Fruit fly (Drosophila melanogaster) whole organism, adult: ENCODE data around the gene Art8.

Experiments used
- CG11617 ChIP-seq: fragments of 200-800 bp; sonication (Bioruptor generic); optimal IDR thresholded peaks from 2 replicates; lab custom pipeline; 2017; ENCODE audit warnings: mild to moderate bottlenecking, missing biosample characterization, missing genetic modification reagents, missing genetic modification characterization
- CG12768 ChIP-seq: fragments of 200-800 bp; sonication (Bioruptor generic); optimal IDR thresholded peaks from 2 replicates; lab custom pipeline; 2017; ENCODE audit warnings: missing biosample characterization, missing genetic modification characterization, mild to moderate bottlenecking, moderate library complexity, missing genetic modification reagents
- CG14711 ChIP-seq: fragments of 200-800 bp; sonication (Bioruptor generic); optimal IDR thresholded peaks from 2 replicates; lab custom pipeline; 2018; ENCODE audit warnings: missing biosample characterization, mild to moderate bottlenecking, missing genetic modification characterization, moderate library complexity
- CG1620 ChIP-seq: fragments of 200-800 bp; sonication (Bioruptor generic); optimal IDR thresholded peaks from 2 replicates; lab custom pipeline; 2016; ENCODE audit warnings: missing biosample characterization, missing genetic modification characterization
- CG33017 ChIP-seq: fragments of 200-800 bp; sonication (Bioruptor generic); optimal IDR thresholded peaks from 2 replicates; lab custom pipeline; 2018; ENCODE audit warnings: missing biosample characterization, mild to moderate bottlenecking, missing genetic modification characterization, moderate library complexity
- CG5204 ChIP-seq: fragments of 200-800 bp; sonication (Bioruptor generic); optimal IDR thresholded peaks from 2 replicates; lab custom pipeline; 2016; ENCODE audit warnings: missing biosample characterization, missing genetic modification characterization
- CG7045 ChIP-seq: fragments of 200-800 bp; sonication (Bioruptor generic); optimal IDR thresholded peaks from 2 replicates; lab custom pipeline; 2017; ENCODE audit warnings: missing biosample characterization, mild to moderate bottlenecking, missing genetic modification characterization
- CG7101 ChIP-seq: fragments of 200-800 bp; sonication (Bioruptor generic); optimal IDR thresholded peaks from 2 replicates; lab custom pipeline; 2018; ENCODE audit warnings: missing biosample characterization, mild to moderate bottlenecking, missing genetic modification characterization, moderate library complexity
- Clk ChIP-seq: fragments of 200-800 bp; sonication (Bioruptor generic); optimal IDR thresholded peaks from 2 replicates; lab custom pipeline; 2017; ENCODE audit warnings: missing biosample characterization, missing genetic modification characterization
- Crg-1 ChIP-seq: fragments of 200-800 bp; sonication (Bioruptor generic); optimal IDR thresholded peaks from 2 replicates; lab custom pipeline; 2016; ENCODE audit warnings: missing biosample characterization, missing genetic modification characterization
- Hr96 ChIP-seq: fragments of 200-800 bp; sonication (Bioruptor generic); optimal IDR thresholded peaks from 2 replicates; lab custom pipeline; 2016; ENCODE audit warnings: missing biosample characterization, missing genetic modification characterization
- Mnt ChIP-seq: fragments of 200-800 bp; sonication (Bioruptor generic); optimal IDR thresholded peaks from 2 replicates; lab custom pipeline; 2016; ENCODE audit warnings: missing biosample characterization, mild to moderate bottlenecking, missing genetic modification characterization
- bab1 ChIP-seq: fragments of 200-800 bp; sonication (Bioruptor generic); optimal IDR thresholded peaks from 3 replicates; lab custom pipeline; 2019; ENCODE audit warnings: missing biosample characterization, mild to moderate bottlenecking, missing genetic modification characterization, moderate library complexity
- cic ChIP-seq: fragments of 200-800 bp; sonication (Bioruptor generic); optimal IDR thresholded peaks from 2 replicates; lab custom pipeline; 2017; ENCODE audit warnings: missing biosample characterization, mild to moderate bottlenecking, missing genetic modification characterization, moderate library complexity
- cnc ChIP-seq, 2 experiments: fragments of >200 bp; optimal IDR thresholded peaks; 2 replicates each; lab custom pipeline; 2017
- kay ChIP-seq: fragments of 200-800 bp; sonication (Bioruptor generic); peaks from one replicate; lab custom pipeline; 2016; ENCODE audit warnings: missing biosample characterization, missing genetic modification characterization, borderline replicate concordance
- ovo ChIP-seq: fragments of 200-800 bp; sonication (Bioruptor generic); optimal IDR thresholded peaks from 2 replicates; lab custom pipeline; 2016; ENCODE audit warnings: missing biosample characterization, missing genetic modification characterization
- pad ChIP-seq: fragments of 200-800 bp; sonication (Bioruptor generic); optimal IDR thresholded peaks from 3 replicates; lab custom pipeline; 2017; ENCODE audit warnings: missing biosample characterization, missing genetic modification characterization, mild to moderate bottlenecking, moderate library complexity, missing genetic modification reagents
- tj ChIP-seq: fragments of 200-800 bp; sonication (Bioruptor generic); optimal IDR thresholded peaks from 3 replicates; lab custom pipeline; 2017; ENCODE audit warnings: missing biosample characterization, mild to moderate bottlenecking, missing genetic modification characterization, moderate library complexity
- toe ChIP-seq: fragments of 200-800 bp; sonication (Bioruptor generic); optimal IDR thresholded peaks from 2 replicates; lab custom pipeline; 2016; ENCODE audit warnings: missing biosample characterization, missing genetic modification characterization

Gene Art8

DNA sequence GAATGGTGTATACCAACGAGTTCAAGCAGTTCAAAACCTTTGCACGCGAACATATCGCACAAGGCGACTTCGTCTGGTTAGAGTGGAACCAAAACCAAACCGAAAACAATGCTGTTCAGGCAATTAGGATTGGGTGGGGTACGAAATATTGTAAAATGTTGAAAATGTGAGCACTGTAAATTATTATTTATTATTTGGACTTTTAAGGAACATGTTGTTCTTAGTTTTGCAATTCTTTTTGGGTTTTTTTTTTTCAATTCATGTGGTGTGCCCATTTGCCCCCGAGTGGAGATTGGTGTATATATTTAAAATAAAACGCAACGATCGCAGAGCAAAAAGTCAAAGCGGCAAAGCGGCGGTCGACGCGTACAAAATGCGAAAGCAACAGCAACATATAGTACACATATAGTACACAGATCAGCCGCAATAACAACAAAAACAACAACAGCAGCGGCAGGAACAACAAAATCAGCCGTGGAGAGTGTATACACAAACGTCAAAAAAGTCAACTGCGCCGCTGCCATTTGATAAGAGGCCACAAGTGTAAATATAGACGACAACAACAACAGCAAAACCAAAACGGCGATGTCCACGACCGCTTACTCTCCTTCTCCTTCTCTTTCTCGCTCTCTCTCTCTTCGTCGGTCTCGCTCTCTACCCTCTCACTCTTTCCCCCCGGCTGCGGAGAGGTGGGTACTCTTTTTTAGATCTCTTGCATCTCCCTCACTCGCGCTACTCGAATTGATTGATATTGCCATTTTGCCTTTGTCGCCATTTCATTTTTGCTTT lies 34.0 kb upstream of the Art8 start:
- TF ChIP-seq ovo (GFP tag; lab: Kevin White, UChicago), result peak; percentile 50
- peak; percentile 22 for TF ChIP-seq CG14711 (tag; lab: Kevin White, UChicago)
- TF ChIP-seq CG5204, result peak; percentile 56
- no peak for TF ChIP-seq cnc (optimal IDR thresholded peaks at IDR 0.05; lab: Kevin White, UChicago)
- peak; percentile 34 for TF ChIP-seq pad (GFP tag; lab: Kevin White, UChicago)
- TF ChIP-seq bab1 (GFP tag; lab: Kevin White, UChicago), result no peak
- TF ChIP-seq CG7101 (tag; lab: Kevin White, UChicago), result peak; percentile 47
- peak; percentile 46 for TF ChIP-seq CG7045
- TF ChIP-seq CG12768 (GFP tag; lab: Kevin White, UChicago), result peak; percentile 58
- TF ChIP-seq Mnt, result peak; percentile 16
- peak; percentile 89 for TF ChIP-seq kay (GFP tag; lab: Kevin White, UChicago)
- TF ChIP-seq tj, result no peak
- peak; percentile 65 for TF ChIP-seq Crg-1 (GFP tag; lab: Kevin White, UChicago)
- TF ChIP-seq CG1620 (GFP tag; lab: Kevin White, UChicago), result no peak
- TF ChIP-seq toe (GFP tag; lab: Kevin White, UChicago), result peak; percentile 27
- peak; percentile 63 for TF ChIP-seq CG11617 (GFP tag; lab: Kevin White, UChicago)
- TF ChIP-seq cic (GFP tag; lab: Kevin White, UChicago), result peak; percentile 91
- TF ChIP-seq Clk, result no peak
- TF ChIP-seq Hr96, result peak; percentile 29
- TF ChIP-seq CG33017 (tag; lab: Kevin White, UChicago), result peak; percentile 70

DNA sequence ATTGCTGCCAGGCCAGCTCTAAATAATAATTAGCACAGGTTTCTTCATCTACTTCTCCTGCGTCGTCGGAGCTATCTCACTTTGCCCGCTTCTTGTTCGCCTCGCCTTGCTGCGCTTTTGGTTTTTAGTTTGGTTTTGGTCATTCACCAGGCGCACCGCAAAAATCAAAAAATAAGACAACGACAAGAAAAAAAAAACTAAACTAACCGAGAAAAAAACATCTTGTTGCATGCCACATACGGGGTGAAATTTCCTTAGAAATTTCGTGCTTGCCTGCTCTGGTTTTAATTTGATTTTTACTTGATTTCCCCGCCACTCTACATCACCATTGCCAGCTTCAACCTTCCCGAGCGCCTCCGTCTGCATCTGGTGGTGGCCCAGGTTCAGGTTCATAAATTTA lies 30.9 kb upstream of the Art8 start:
- TF ChIP-seq CG11617 (GFP tag; lab: Kevin White, UChicago), result no peak
- no peak for TF ChIP-seq CG7101 (tag; lab: Kevin White, UChicago)
- no peak for TF ChIP-seq toe (GFP tag; lab: Kevin White, UChicago)
- TF ChIP-seq Mnt, result no peak
- no peak for TF ChIP-seq CG12768 (GFP tag; lab: Kevin White, UChicago)
- no peak for TF ChIP-seq cic (GFP tag; lab: Kevin White, UChicago)
- no peak for TF ChIP-seq Hr96
- TF ChIP-seq ovo (GFP tag; lab: Kevin White, UChicago), result no peak
- no peak for TF ChIP-seq Crg-1 (GFP tag; lab: Kevin White, UChicago)

DNA sequence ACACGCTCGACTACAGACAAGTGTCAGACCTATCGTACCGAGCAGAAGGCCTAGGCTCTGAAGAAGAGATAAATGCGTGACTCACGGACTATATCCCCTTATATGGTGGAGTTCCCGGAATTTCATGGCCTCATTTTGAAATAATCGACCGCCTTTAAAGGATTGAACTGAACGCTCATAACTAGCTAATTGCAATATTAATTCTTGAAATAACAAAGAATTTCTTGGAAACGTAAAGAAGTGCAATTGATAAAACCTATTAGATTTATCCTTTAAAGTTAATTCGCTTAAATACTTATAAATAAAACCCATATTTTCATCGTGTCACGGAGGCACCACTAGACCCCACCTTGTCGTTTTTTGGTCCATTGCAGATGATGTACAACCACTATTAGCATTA lies 30.2 kb upstream of the Art8 start:
- TF ChIP-seq cnc (optimal IDR thresholded peaks at IDR 0.05; lab: Kevin White, UChicago), result no peak
- no peak for TF ChIP-seq kay (GFP tag; lab: Kevin White, UChicago)
- TF ChIP-seq CG12768 (GFP tag; lab: Kevin White, UChicago), result no peak
- no peak for TF ChIP-seq CG33017 (tag; lab: Kevin White, UChicago)
- no peak for TF ChIP-seq Crg-1 (GFP tag; lab: Kevin White, UChicago)

DNA sequence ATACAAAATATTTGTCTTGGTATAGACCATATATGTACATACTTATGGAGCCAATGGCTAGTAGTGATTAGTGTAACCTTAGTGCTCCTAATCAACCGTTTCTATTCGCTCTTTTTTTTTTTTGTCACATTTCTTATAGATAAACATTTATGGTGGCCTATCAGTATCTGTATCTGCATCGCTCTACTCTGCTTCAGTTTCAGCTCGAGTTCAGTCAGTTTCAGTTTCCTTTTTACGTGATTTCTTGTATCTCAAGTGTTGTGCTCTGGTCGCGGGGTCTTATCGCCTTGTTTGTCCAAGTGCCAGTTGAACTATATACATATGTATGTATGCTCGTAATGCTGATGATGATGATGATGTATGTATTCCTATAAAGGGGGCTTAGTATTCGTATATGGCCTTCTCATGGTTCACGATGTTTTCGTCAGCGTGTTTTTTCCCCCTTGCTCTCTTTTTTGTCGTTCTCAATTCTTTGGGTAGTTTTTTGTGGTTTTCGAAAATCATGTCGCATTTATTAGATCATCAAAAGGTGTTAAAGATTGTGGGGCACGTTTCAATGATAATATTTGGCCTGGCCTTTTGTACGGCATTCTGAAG lies 28.8 kb upstream of the Art8 start:
- TF ChIP-seq pad (GFP tag; lab: Kevin White, UChicago) (no peak), Mnt (no peak), Hr96 (no peak), CG1620 (GFP tag; lab: Kevin White, UChicago) (no peak), CG11617 (GFP tag; lab: Kevin White, UChicago) (no peak), cic (GFP tag; lab: Kevin White, UChicago) (no peak), bab1 (GFP tag; lab: Kevin White, UChicago) (no peak), CG14711 (tag; lab: Kevin White, UChicago) (no peak), Clk (no peak), CG33017 (tag; lab: Kevin White, UChicago) (no peak)

DNA sequence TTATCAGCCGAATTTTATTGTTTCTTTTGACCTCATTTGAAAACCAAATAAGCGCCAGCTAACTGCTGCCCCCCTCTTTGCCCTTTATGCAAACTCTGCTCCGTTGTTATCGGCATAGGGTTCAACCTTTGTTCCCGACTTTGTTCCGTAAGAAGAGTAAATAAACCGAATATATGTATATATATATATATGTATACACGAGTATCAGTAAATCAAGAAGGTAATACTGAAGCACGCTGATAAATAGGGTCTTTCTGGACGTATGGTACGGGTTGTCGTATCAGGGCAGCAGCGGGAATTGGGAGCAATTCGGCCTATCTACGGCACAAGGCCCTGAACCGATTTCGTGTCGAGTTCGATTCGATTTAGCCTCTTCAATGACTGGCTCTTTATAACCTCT lies 28.0 kb upstream of the Art8 start:
- TF ChIP-seq Crg-1 (GFP tag; lab: Kevin White, UChicago) (no peak), CG11617 (GFP tag; lab: Kevin White, UChicago) (no peak), ovo (GFP tag; lab: Kevin White, UChicago) (no peak), cnc (optimal IDR thresholded peaks at IDR 0.05; lab: Kevin White, UChicago) (no peak), CG1620 (GFP tag; lab: Kevin White, UChicago) (no peak), CG14711 (tag; lab: Kevin White, UChicago) (no peak), Clk (no peak), tj (no peak), bab1 (GFP tag; lab: Kevin White, UChicago) (no peak), Mnt (no peak), CG7101 (tag; lab: Kevin White, UChicago) (no peak), cic (GFP tag; lab: Kevin White, UChicago) (no peak), toe (GFP tag; lab: Kevin White, UChicago) (no peak), kay (GFP tag; lab: Kevin White, UChicago) (no peak)
